Worm (Caenorhabditis elegans): ENCODE measurements around the gene C10A4.6.

DNA sequence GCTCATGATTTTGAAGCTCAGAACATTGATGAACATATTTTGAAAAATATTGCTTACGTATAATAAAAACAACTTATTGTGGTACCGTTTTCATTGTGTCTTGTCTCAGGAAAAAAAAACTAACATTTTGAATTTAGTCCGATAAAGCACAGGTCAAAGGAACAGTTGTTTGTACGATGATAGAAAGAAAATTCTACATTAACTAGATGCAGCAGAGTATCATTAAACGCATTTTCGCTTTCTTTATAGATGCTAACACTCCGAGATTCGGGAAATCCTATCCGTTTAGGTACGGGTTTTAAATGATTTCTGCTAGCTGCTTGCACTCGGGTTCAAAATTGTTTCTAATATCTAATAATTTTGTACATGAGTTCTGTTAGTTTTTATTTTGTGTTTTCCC, 18.7 kb downstream of the C10A4.6 start:
- no peak for TF ChIP-seq W03F9.2 (tag; optimal IDR thresholded peaks at IDR 0.05)
- no peak for TF ChIP-seq dao-5 (tag; optimal IDR thresholded peaks at IDR 0.05)
